Fruit fly (Drosophila melanogaster) ovary, adult (tissue): ENCODE results near the gene CG11695.
A peak's percentile ranks its signal among the peaks of the same experiment; 100 is the strongest.

Experiments
- CG17801 ChIP-seq: fragments of 200-800 bp; optimal IDR thresholded peaks from 2 replicates; lab custom pipeline; 2019; ENCODE audit warnings: missing biosample characterization, mild to moderate bottlenecking, missing genetic modification characterization, moderate library complexity; ENCODE audit not compliant: partially characterized antibody

CG11695 gene

dm6 chrX:11611645-11612079, 35.0 kb downstream of the CG11695 start, which contains the start of the genes CG2247 and CG1703:
TSS of gene CG2247 (minus strand) at chrX:11611652.
TSS of gene CG1703 (plus strand) at chrX:11611927.
- TF ChIP-seq CG17801 (GFP tag; lab: Kevin White, UChicago): peak; percentile 38

- TF ChIP-seq CG17801 (GFP tag; lab: Kevin White, UChicago): peak; percentile 49
These were observed 39.2 kb downstream of the CG11695 start, which contains the start of the genes RPA3 and Met for dm6 chrX:11615652-11616495. TSS of gene RPA3 (minus strand) at chrX:11615840. TSS of gene Met (plus strand) at chrX:11616124.

- no peak for TF ChIP-seq CG17801 (GFP tag; lab: Kevin White, UChicago)
These were observed 39.8 kb downstream of the CG11695 start for dm6 chrX:11616496-11616952.

dm6 chrX:11619617-11620016, 42.9 kb downstream of the CG11695 start:
- no peak for TF ChIP-seq CG17801 (GFP tag; lab: Kevin White, UChicago)

- TF ChIP-seq CG17801 (GFP tag; lab: Kevin White, UChicago): no peak
These were observed 43.8 kb downstream of the CG11695 start for dm6 chrX:11620527-11620926.

dm6 chrX:11621315-11621865, 44.7 kb downstream of the CG11695 start:
- TF ChIP-seq CG17801 (GFP tag; lab: Kevin White, UChicago): no peak

dm6 chrX:11621866-11622648, 45.4 kb downstream of the CG11695 start, which contains the start of gene Ptp10D:
TSS of gene Ptp10D (plus strand) at chrX:11622015.
- TF ChIP-seq CG17801 (GFP tag; lab: Kevin White, UChicago): peak; percentile 64

- TF ChIP-seq CG17801 (GFP tag; lab: Kevin White, UChicago): peak; percentile 96
These were observed 46.2 kb downstream of the CG11695 start for dm6 chrX:11622649-11623425.
